Fruit fly (Drosophila melanogaster): ENCODE data around the gene mRpL2.

Gene mRpL2

dm6 chr3L:11112427-11112826, 8.2 kb upstream of the mRpL2 start (continued):
- TF ChIP-seq nom (GFP tag; optimal IDR thresholded peaks at IDR 0.05) (no peak), CG7357 (GFP tag; IDR thresholded peaks at IDR 0.05) (no peak), sc (optimal IDR thresholded peaks at IDR 0.05) (no peak), sc (GFP tag; optimal IDR thresholded peaks at IDR 0.05) (no peak), CG1602 (GFP tag; optimal IDR thresholded peaks at IDR 0.05) (no peak), CG10543 (GFP tag; optimal IDR thresholded peaks at IDR 0.05) (no peak), CG8089 (GFP tag; optimal IDR thresholded peaks at IDR 0.05) (no peak), Fer2 (tag; optimal IDR thresholded peaks at IDR 0.05) (no peak), CG8478 (optimal IDR thresholded peaks at IDR 0.05) (peak; percentile 55), pho (GFP tag; optimal IDR thresholded peaks at IDR 0.05) (no peak), CG8281 (tag; optimal IDR thresholded peaks at IDR 0.05) (no peak), CG12155 (GFP tag; optimal IDR thresholded peaks at IDR 0.05) (no peak), Hr3 (GFP tag; optimal IDR thresholded peaks at IDR 0.05) (no peak), peb (GFP tag; IDR thresholded peaks at IDR 0.05) (no peak), rib (GFP tag; IDR thresholded peaks at IDR 0.05) (no peak), CG8359 (GFP tag; optimal IDR thresholded peaks at IDR 0.05; ENCODE audit: borderline replicate concordance) (no peak), mam (GFP tag; optimal IDR thresholded peaks at IDR 0.05) (no peak), wor (GFP tag; IDR thresholded peaks at IDR 0.05) (no peak), ERR (GFP tag; optimal IDR thresholded peaks at IDR 0.05) (no peak), Mrtf (GFP tag; IDR thresholded peaks at IDR 0.05) (no peak), Vsx1 (GFP tag; optimal IDR thresholded peaks at IDR 0.05) (no peak), B-H2 (GFP tag; optimal IDR thresholded peaks at IDR 0.05) (no peak), Max (GFP tag; optimal IDR thresholded peaks at IDR 0.05) (no peak), cad (GFP tag; optimal IDR thresholded peaks at IDR 0.05) (no peak), cas (GFP tag; IDR thresholded peaks at IDR 0.05) (no peak), corto (GFP tag; optimal IDR thresholded peaks at IDR 0.05) (no peak), kah (GFP tag; optimal IDR thresholded peaks at IDR 0.05) (no peak), ftz-f1 (GFP tag; optimal IDR thresholded peaks at IDR 0.05) (peak; percentile 57), cato (GFP tag; optimal IDR thresholded peaks at IDR 0.05; ENCODE audit: borderline replicate concordance) (no peak), D (optimal IDR thresholded peaks at IDR 0.05) (no peak), D (GFP tag; optimal IDR thresholded peaks at IDR 0.05) (no peak), CG9437 (GFP tag; optimal IDR thresholded peaks at IDR 0.05) (no peak), gfzf (GFP tag; optimal IDR thresholded peaks at IDR 0.05) (no peak), Bdp1 (GFP tag; optimal IDR thresholded peaks at IDR 0.05) (no peak), Myb (GFP tag; optimal IDR thresholded peaks at IDR 0.05) (no peak), CG31441 (GFP tag; IDR thresholded peaks at IDR 0.05) (no peak), Aef1 (GFP tag; IDR thresholded peaks at IDR 0.05) (no peak), knrl (GFP tag; IDR thresholded peaks at IDR 0.05; ENCODE audit: partially characterized antibody) (no peak), CG16779 (GFP tag; IDR thresholded peaks at IDR 0.05) (0 out of 2 replicates have a peak, but pooled peaks have one; percentile 52), zf30C (GFP tag; optimal IDR thresholded peaks at IDR 0.05) (no peak), fd64A (GFP tag; optimal IDR thresholded peaks at IDR 0.05) (no peak), CG7963 (GFP tag; IDR thresholded peaks at IDR 0.05; ENCODE audit: partially characterized antibody) (no peak), CG11247 (GFP tag; IDR thresholded peaks at IDR 0.05) (no peak), Hr78 (GFP tag; optimal IDR thresholded peaks at IDR 0.05) (no peak), Eip74EF (GFP tag; optimal IDR thresholded peaks at IDR 0.05) (no peak), CG5180 (GFP tag; optimal IDR thresholded peaks at IDR 0.05) (no peak), Hmx (GFP tag; optimal IDR thresholded peaks at IDR 0.05) (no peak), Opbp (GFP tag; IDR thresholded peaks at IDR 0.05; ENCODE audit: partially characterized antibody) (0 out of 3 replicates have a peak, but pooled peaks have one; percentile 15), CG17568 (GFP tag; optimal IDR thresholded peaks at IDR 0.05) (no peak), CG7928 (GFP tag; optimal IDR thresholded peaks at IDR 0.05) (no peak), CG14667 (GFP tag; IDR thresholded peaks at IDR 0.05) (no peak), psq (GFP tag; optimal IDR thresholded peaks at IDR 0.05) (no peak)

Measured in whole organism, embryonic.